Worm (Caenorhabditis elegans) whole organism, L2 larva: ENCODE data around the gene B0024.13.

Experiments used
- blmp-1 ChIP-seq: sonication (generic microtip); optimal IDR thresholded peaks from 2 replicates; lab custom pipeline; 2017; ENCODE audit warnings: missing genetic modification characterization, mild to moderate bottlenecking, missing compliant biosample characterization, antibody characterized with exemption, moderate library complexity; ENCODE audit not compliant: insufficient read depth
- nhr-237 ChIP-seq: fragments of 150-350 bp; optimal IDR thresholded peaks from 2 replicates; lab custom pipeline; 2014; ENCODE audit warnings: missing biosample characterization, missing genetic modification characterization

DNA sequence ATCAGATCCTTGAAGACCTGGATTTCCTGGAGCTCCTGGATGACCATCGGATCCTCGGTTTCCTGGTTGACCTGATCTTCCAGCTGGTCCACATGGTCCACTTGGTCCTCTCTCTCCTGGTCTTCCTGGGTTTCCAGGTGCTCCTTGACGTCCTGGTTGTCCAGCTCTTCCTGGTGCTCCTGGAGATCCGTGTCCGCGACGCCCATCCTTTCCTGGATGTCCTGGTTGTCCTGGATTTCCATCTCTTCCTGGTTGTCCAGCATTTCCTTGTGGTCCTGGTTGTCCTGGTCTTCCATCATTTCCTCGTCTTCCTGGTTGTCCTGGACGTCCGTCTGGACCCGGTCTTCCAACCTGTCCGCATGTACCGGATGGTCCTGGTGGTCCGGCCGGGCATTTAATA, 28.7 kb upstream of the B0024.13 start:
- no peak for TF ChIP-seq nhr-237
- no peak for TF ChIP-seq blmp-1 (tag; lab: Kevin White, UChicago)
